Worm (Caenorhabditis elegans) whole organism, young adult: ENCODE results near the gene F22F7.12.

Source experiments
- ccch-3 ChIP-seq: fragments of 200-800 bp; sonication (Bioruptor generic); optimal IDR thresholded peaks from 2 replicates; lab custom pipeline; 2018; ENCODE audit warnings: mild to moderate bottlenecking, missing genetic modification characterization, missing compliant biosample characterization
- ceh-58 ChIP-seq: fragments of 200-800 bp; sonication (Bioruptor generic); IDR thresholded peaks from 2 replicates; pipeline ENCODE4 v1.3.6; 2022; ENCODE audit warnings: missing genetic modification characterization, missing compliant biosample characterization
- dpff-1 ChIP-seq: sonication (generic microtip); optimal IDR thresholded peaks from 2 replicates; lab custom pipeline; 2017; ENCODE audit warnings: mild to moderate bottlenecking, missing genetic modification characterization, missing compliant biosample characterization
- snpc-4 ChIP-seq, 5 experiments: fragments of 150-350 bp in 1 of 5; sonication (generic microtip) in 4 of 5; optimal IDR thresholded peaks; 2 replicates each; lab custom pipeline; 2014 to 2018; ENCODE audit warnings: missing genetic modification characterization in 5 of 5, missing biosample characterization in 3 of 5, antibody characterized with exemption in 2 of 5, mild to moderate bottlenecking in 2 of 5, missing compliant biosample characterization in 2 of 5, missing genotype in 2 of 5, moderate library complexity in 2 of 5, missing genetic modification reagents in 1 of 5
- xnd-1 ChIP-seq: sonication (generic microtip); optimal IDR thresholded peaks from 2 replicates; lab custom pipeline; 2016; ENCODE audit warnings: missing genotype, missing genetic modification reagents, missing genetic modification characterization, missing compliant biosample characterization

ce11 chrV:2103118-2103517 lies 41.2 kb downstream of the F22F7.12 start, which contains the start of gene F36F12.1:
- TF ChIP-seq dpff-1: no peak
- no peak for TF ChIP-seq xnd-1
- no peak for TF ChIP-seq ccch-3 (GFP tag; lab: Kevin White, UChicago)
- TF ChIP-seq ceh-58 (GFP tag; lab: Robert Waterston, UW): no peak
- TF ChIP-seq snpc-4 (GFP tag; optimal IDR thresholded peaks at IDR 0.05; lab: Kevin White, UChicago): no peak
- TF ChIP-seq snpc-4 (tag; optimal IDR thresholded peaks at IDR 0.05; lab: Kevin White, UChicago): no peak
